Worm (Caenorhabditis elegans): Measurements from ENCODE around the gene gck-2.

Gene gck-2

ce11 chrV:6784853-6785492, 7.5 kb downstream of the gck-2 start, which contains the start of the genes spn-4 and spe-39 (continued):
- TF ChIP-seq nhr-42 (GFP tag; IDR thresholded peaks at IDR 0.05) (no peak), egl-43 (GFP tag; IDR thresholded peaks at IDR 0.05) (no peak), nhr-41 (GFP tag; IDR thresholded peaks at IDR 0.05) (no peak), Y48G9A.11 (GFP tag; IDR thresholded peaks at IDR 0.05) (no peak), spr-3 (GFP tag; optimal IDR thresholded peaks at IDR 0.05) (no peak), fkh-10 (GFP tag; optimal IDR thresholded peaks at IDR 0.05) (peak; percentile 22), nhr-48 (tag; optimal IDR thresholded peaks at IDR 0.05) (no peak), saeg-2 (GFP tag; IDR thresholded peaks at IDR 0.05) (no peak), duxl-1 (tag; optimal IDR thresholded peaks at IDR 0.05; ENCODE audit: poor library complexity) (peak; percentile 57), dmd-9 (GFP tag; IDR thresholded peaks at IDR 0.05) (0 out of 2 replicates have a peak, but pooled peaks have one; percentile 6), lim-7 (GFP tag; IDR thresholded peaks at IDR 0.05) (no peak), ctbp-1 (GFP tag; IDR thresholded peaks at IDR 0.05) (no peak), dmd-8 (GFP tag; IDR thresholded peaks at IDR 0.05) (no peak), daf-8 (GFP tag; IDR thresholded peaks at IDR 0.05) (no peak), mes-2 (tag; optimal IDR thresholded peaks at IDR 0.05; ENCODE audit: poor library complexity, severe bottlenecking) (peak; percentile 93), lsy-2 (tag; optimal IDR thresholded peaks at IDR 0.05) (peak in 1 of 2 experiments; percentile 77), hmg-1.1 (GFP tag; IDR thresholded peaks at IDR 0.05) (peak; percentile 70; the same call in 1 of the 2 replicates), aly-2 (tag; optimal IDR thresholded peaks at IDR 0.05) (no peak), F49E8.2 (tag; optimal IDR thresholded peaks at IDR 0.05; ENCODE audit: borderline replicate concordance) (peak; percentile 13), php-3 (GFP tag; IDR thresholded peaks at IDR 0.05) (no peak), D1046.2 (GFP tag; IDR thresholded peaks at IDR 0.05) (no peak), snpc-1.2 (GFP tag; IDR thresholded peaks at IDR 0.05) (0 out of 2 replicates have a peak, but pooled peaks have one; percentile 51), gei-8 (GFP tag; optimal IDR thresholded peaks at IDR 0.05) (no peak), tra-1 (GFP tag; IDR thresholded peaks at IDR 0.05) (no peak), ama-1 (optimal IDR thresholded peaks at IDR 0.05) (no peak), fos-1 (tag; optimal IDR thresholded peaks at IDR 0.05) (no peak), mep-1 (tag; optimal IDR thresholded peaks at IDR 0.05) (no peak), F37D6.2 (tag; optimal IDR thresholded peaks at IDR 0.05) (peak; percentile 2), ces-1 (GFP tag; optimal IDR thresholded peaks at IDR 0.05) (no peak), ceh-62 (tag; optimal IDR thresholded peaks at IDR 0.05) (no peak), dpl-1 (GFP tag; optimal IDR thresholded peaks at IDR 0.05) (peak; percentile 94), ceh-82 (tag; optimal IDR thresholded peaks at IDR 0.05) (no peak), Y75B8A.6 (GFP tag; IDR thresholded peaks at IDR 0.05) (no peak), sdz-12 (GFP tag; optimal IDR thresholded peaks at IDR 0.05) (no peak)

DNA sequence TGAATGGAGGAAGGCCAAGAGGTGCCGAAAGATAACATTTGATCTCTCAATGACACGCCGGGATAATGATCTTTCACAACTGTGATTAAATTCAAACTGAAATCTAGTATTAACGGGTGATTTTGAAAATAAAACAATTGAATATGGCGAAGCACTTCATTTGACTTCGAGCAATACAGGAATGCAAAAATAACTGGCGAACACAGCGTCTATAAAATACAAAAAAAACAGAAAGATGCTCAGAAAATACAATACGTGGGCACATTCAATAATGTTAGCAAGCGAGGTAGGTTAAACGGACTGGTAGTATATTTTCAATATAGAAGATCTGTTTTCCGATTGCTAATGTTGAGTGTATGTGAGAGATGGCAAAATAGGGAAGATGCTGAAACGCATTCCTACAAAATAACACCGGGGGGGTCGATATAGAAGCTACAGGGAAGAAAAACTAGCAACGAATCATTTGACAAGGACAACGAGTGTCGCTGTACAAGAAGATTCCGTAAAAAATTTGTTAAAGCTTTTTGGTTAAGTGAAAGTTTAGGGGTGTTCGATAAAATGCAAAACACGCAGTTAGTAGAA, 9.3 kb downstream of the gck-2 start:
- TF ChIP-seq rbr-2 (tag; optimal IDR thresholded peaks at IDR 0.05) (no peak), unc-130 (GFP tag; optimal IDR thresholded peaks at IDR 0.05) (peak; percentile 61), daf-19 (GFP tag; conservative IDR thresholded peaks at IDR 0.05) (no peak), lin-38 (GFP tag; IDR thresholded peaks at IDR 0.05) (0 out of 2 replicates have a peak, but pooled peaks have one; percentile 19), lir-3 (tag; optimal IDR thresholded peaks at IDR 0.05) (no peak), unc-62 (GFP tag; optimal IDR thresholded peaks at IDR 0.05 in 1 of 2) (peak in 1 of 2 experiments; percentile 63), unc-62 (tag; optimal IDR thresholded peaks at IDR 0.05) (no peak), pha-4 (GFP tag; IDR thresholded peaks at IDR 0.05) (0 out of 2 replicates have a peak, but pooled peaks have one; percentile 16), pha-4 (tag; optimal IDR thresholded peaks at IDR 0.05) (no peak), dmd-8 (GFP tag; IDR thresholded peaks at IDR 0.05) (0 out of 2 replicates have a peak, but pooled peaks have one; percentile 40), madf-5 (GFP tag; IDR thresholded peaks at IDR 0.05) (peak in 1 of 2 experiments; percentile 35; a peak in 1 of 4 replicates), zag-1 (tag; optimal IDR thresholded peaks at IDR 0.05) (no peak), F26F4.8 (GFP tag; conservative IDR thresholded peaks at IDR 0.05) (no peak), nhr-41 (GFP tag; IDR thresholded peaks at IDR 0.05) (no peak), lin-13 (GFP tag; optimal IDR thresholded peaks at IDR 0.05) (no peak), ceh-20 (GFP tag; IDR thresholded peaks at IDR 0.05) (no peak), F49E8.2 (tag; optimal IDR thresholded peaks at IDR 0.05; ENCODE audit: borderline replicate concordance) (peak; percentile 21)
